Worm (Caenorhabditis elegans): Measurements from ENCODE around the gene cgt-1.

The cgt-1 gene

DNA sequence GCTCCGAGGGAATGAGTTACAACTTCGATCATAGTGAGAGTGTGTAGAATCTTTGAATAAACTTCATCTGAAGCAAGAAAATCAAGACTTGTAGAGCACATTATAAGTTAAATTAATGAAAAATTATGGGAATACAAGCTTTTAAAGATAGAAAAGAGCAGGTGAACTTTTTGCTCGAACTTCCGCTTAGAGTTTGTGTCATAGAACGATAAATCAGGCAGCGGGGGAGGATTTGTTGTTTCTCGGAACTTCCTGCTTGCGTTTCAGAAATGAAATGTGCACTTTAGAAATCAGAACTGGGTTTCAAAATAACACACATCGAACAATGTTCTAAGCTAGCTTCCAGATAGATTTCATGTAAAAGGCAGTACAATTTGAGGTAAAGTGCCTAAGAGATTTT, 47.6 kb downstream of the cgt-1 start, which contains the start of gene srh-149 (continued):
- no peak for TF ChIP-seq sdc-2 (tag; optimal IDR thresholded peaks at IDR 0.05)
- TF ChIP-seq ceh-2 (tag; optimal IDR thresholded peaks at IDR 0.05) = no peak
